Worm (Caenorhabditis elegans): ENCODE results near the gene srh-113.

srh-113 gene

DNA sequence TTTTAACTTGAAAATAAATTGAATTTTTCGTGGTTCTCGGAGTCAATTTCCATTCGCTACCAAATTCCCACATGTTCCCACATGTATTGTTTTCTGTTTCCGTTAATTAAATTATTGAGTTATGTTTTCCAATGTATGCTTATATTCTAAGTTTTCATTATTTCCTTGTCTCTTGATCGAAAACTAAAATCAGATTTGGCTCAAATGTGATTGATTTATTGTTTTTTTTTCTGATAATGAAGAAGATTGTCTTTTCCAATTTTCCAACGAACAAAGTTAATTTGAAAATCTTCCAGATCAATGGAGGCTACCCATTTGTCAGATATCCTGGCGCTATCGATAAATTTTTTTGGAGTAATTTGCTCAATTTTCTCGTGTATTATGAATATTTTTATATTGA is 39.1 kb upstream of the srh-113 start, which contains the start of gene srbc-25:
TSS of gene srbc-25 (plus strand) at position 301 of the 400 bp plus-strand sequence.
- TF ChIP-seq flh-1 (GFP tag; optimal IDR thresholded peaks at IDR 0.05) (no peak), mep-1 (tag; optimal IDR thresholded peaks at IDR 0.05) (no peak), bed-3 (GFP tag; optimal IDR thresholded peaks at IDR 0.05) (no peak), tbx-8 (GFP tag; optimal IDR thresholded peaks at IDR 0.05) (no peak), lin-32 (GFP tag; optimal IDR thresholded peaks at IDR 0.05) (no peak), mls-2 (tag; optimal IDR thresholded peaks at IDR 0.05) (no peak), ceh-83 (GFP tag; optimal IDR thresholded peaks at IDR 0.05) (no peak), nhr-12 (tag; optimal IDR thresholded peaks at IDR 0.05) (no peak), sptf-1 (tag; optimal IDR thresholded peaks at IDR 0.05) (no peak)

DNA sequence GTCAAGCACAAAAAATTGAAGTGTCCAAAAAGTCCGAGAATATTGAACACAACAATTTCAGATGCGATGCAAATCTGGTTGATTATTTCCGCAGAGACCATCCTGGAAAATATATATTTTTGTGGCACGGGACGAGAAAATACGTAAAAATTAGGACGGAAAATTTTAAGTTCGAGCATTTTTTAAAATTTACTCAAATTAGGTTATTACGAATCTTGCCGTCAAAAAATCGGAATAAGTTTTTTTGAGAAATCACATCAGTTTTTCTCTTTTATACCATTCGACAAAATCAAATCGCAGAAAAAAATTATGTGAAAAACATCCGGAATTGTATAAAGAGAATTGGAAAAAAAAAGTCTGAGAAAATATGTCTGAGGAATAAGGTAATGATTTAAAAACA is 34.9 kb upstream of the srh-113 start, which contains the start of gene srsx-1:
TSS of gene srsx-1 (minus strand) at position 101 of the 400 bp plus-strand sequence.
- TF ChIP-seq mls-2 (tag; optimal IDR thresholded peaks at IDR 0.05): no peak
- TF ChIP-seq mab-5 (tag; optimal IDR thresholded peaks at IDR 0.05): no peak
- TF ChIP-seq tbx-8 (GFP tag; optimal IDR thresholded peaks at IDR 0.05): no peak
- TF ChIP-seq flh-1 (GFP tag; optimal IDR thresholded peaks at IDR 0.05): no peak
- TF ChIP-seq nhr-28 (tag; optimal IDR thresholded peaks at IDR 0.05): no peak
- no peak for TF ChIP-seq ceh-83 (GFP tag; optimal IDR thresholded peaks at IDR 0.05)
- TF ChIP-seq unc-62 (GFP tag; optimal IDR thresholded peaks at IDR 0.05): no peak
- TF ChIP-seq ces-1 (GFP tag; optimal IDR thresholded peaks at IDR 0.05): no peak
- TF ChIP-seq lsy-2 (tag; optimal IDR thresholded peaks at IDR 0.05): no peak

DNA sequence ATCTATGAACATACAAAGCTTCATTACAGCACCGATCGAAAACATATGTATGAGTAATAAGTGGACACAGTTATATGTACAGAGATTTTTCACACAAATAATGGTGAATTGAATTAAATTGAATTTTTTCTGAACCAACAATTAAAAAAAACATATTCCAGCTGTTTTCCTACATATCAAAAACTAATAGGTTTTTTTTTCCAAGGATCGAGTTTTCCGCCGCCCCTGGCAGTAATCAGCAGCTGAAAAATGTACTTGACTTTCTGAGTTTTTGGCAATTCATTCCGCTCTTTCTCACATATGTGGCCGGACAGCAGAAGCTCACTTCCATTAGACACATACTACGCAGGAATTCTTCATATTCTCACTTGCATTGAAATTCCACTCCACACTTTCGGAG is 34.4 kb upstream of the srh-113 start, which contains the start of gene srh-174:
TSS of gene srh-174 (plus strand) at position 301 of the 400 bp plus-strand sequence.
- TF ChIP-seq flh-1 (GFP tag; optimal IDR thresholded peaks at IDR 0.05) (no peak), unc-39 (tag; optimal IDR thresholded peaks at IDR 0.05) (no peak), ceh-83 (GFP tag; optimal IDR thresholded peaks at IDR 0.05) (no peak), lsy-2 (tag; optimal IDR thresholded peaks at IDR 0.05) (no peak), ceh-43 (GFP tag; optimal IDR thresholded peaks at IDR 0.05) (no peak), snpc-4 (tag; optimal IDR thresholded peaks at IDR 0.05) (no peak), zip-8 (tag; optimal IDR thresholded peaks at IDR 0.05) (no peak), nhr-12 (tag; optimal IDR thresholded peaks at IDR 0.05) (no peak), lin-13 (tag; optimal IDR thresholded peaks at IDR 0.05) (no peak), ham-2 (GFP tag; optimal IDR thresholded peaks at IDR 0.05) (no peak), ceh-39 (tag; optimal IDR thresholded peaks at IDR 0.05) (no peak), cnd-1 (tag; optimal IDR thresholded peaks at IDR 0.05) (no peak)

DNA sequence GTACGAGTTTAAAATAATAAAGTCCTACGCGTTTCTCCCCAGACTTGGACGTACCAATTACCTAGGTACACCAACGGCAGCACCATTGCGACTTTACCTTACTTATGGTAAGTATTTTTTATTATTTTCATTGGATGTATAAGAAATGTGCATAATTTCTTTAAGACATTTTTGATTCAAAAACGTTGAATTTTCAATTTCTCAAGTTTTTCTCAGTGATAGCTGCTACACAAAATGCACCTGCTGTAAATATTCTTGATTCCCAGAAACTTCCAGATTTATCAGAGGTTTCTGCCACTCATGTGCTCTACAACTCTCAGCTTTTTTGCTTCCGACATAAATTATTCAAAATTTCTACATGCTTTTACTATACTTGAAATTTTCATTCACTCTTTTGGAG is 30.8 kb upstream of the srh-113 start, which contains the start of gene srh-159:
TSS of gene srh-159 (plus strand) at position 301 of the 400 bp plus-strand sequence.
- TF ChIP-seq elt-1 (tag; optimal IDR thresholded peaks at IDR 0.05; ENCODE audit: borderline replicate concordance, insufficient read depth) (no peak), lin-32 (GFP tag; optimal IDR thresholded peaks at IDR 0.05) (no peak), sem-2 (GFP tag; optimal IDR thresholded peaks at IDR 0.05) (no peak), lsy-2 (tag; optimal IDR thresholded peaks at IDR 0.05) (no peak), flh-1 (GFP tag; optimal IDR thresholded peaks at IDR 0.05) (no peak), nhr-28 (tag; optimal IDR thresholded peaks at IDR 0.05) (no peak), ztf-11 (tag; optimal IDR thresholded peaks at IDR 0.05) (no peak), ceh-83 (GFP tag; optimal IDR thresholded peaks at IDR 0.05) (no peak), sptf-1 (tag; optimal IDR thresholded peaks at IDR 0.05) (no peak), ham-2 (GFP tag; optimal IDR thresholded peaks at IDR 0.05) (no peak), ceh-43 (GFP tag; optimal IDR thresholded peaks at IDR 0.05) (no peak), pha-4 (tag; optimal IDR thresholded peaks at IDR 0.05) (no peak), unc-120 (tag; optimal IDR thresholded peaks at IDR 0.05; ENCODE audit: poor library complexity, severe bottlenecking) (no peak), nhr-12 (tag; optimal IDR thresholded peaks at IDR 0.05) (no peak), lin-13 (tag; optimal IDR thresholded peaks at IDR 0.05) (no peak), unc-62 (GFP tag; optimal IDR thresholded peaks at IDR 0.05) (no peak), nhr-76 (tag; optimal IDR thresholded peaks at IDR 0.05) (no peak)

DNA sequence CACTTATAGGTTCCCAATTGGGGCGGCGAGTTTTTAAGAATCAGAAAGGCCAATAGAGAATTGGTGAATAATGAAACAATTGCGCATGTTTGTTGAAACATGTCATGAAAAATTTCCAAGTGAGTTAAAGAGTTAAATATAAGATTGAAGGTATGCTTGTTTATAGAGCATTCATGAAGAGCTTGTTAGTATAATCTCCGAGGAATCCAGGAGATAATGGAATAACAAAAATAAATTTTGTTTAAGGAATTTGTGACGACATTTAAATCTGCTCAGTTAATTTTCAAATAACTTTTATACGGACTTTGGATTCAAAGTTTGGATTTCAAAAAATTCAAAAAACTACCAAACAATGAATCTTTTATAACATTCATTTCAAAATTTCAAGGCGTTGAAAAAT is 22.4 kb upstream of the srh-113 start, which contains the start of gene str-199:
TSS of gene str-199 (minus strand) at position 101 of the 400 bp plus-strand sequence.
- no peak for TF ChIP-seq ztf-11 (tag; optimal IDR thresholded peaks at IDR 0.05)
- TF ChIP-seq nhr-12 (tag; optimal IDR thresholded peaks at IDR 0.05): no peak
- no peak for TF ChIP-seq elt-3 (tag; optimal IDR thresholded peaks at IDR 0.05)
- no peak for TF ChIP-seq zip-8 (tag; optimal IDR thresholded peaks at IDR 0.05)
- TF ChIP-seq lin-32 (GFP tag; optimal IDR thresholded peaks at IDR 0.05): no peak

All from whole organism, mixed stage, embryonic.